Worm (Caenorhabditis elegans): ENCODE measurements around the gene C03B1.17.

DNA sequence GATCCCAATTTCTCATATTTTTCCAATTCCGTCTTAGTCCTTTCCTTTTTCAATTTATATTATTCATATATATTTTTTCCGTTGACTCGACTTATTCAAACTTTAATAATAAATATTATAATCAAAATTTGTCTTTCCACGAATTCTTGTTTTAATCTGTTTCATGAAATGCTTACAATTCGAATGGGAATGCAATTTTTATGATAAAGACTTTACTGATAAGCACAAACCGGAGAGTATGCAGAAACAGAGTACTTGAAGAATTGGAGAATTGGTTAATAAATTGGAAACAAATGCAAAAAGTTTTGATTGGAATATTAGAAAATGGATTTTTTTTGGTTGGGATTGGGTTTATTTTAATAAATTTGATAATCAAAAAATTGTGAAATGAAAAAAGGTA lies 34.8 kb downstream of the C03B1.17 start:
- TF ChIP-seq egl-18 (GFP tag; IDR thresholded peaks at IDR 0.05): no peak
- no peak for TF ChIP-seq madf-10 (tag; optimal IDR thresholded peaks at IDR 0.05)
- TF ChIP-seq nfya-1 (tag; optimal IDR thresholded peaks at IDR 0.05; ENCODE audit: borderline replicate concordance, insufficient read depth): no peak
- no peak for TF ChIP-seq ztf-18 (tag; optimal IDR thresholded peaks at IDR 0.05)
- no peak for TF ChIP-seq rec-8 (tag; optimal IDR thresholded peaks at IDR 0.05)
- TF ChIP-seq lin-26 (GFP tag; IDR thresholded peaks at IDR 0.05): no peak
- TF ChIP-seq chd-7 (tag; optimal IDR thresholded peaks at IDR 0.05): no peak
- TF ChIP-seq madf-6 (GFP tag; IDR thresholded peaks at IDR 0.05): no peak
- no peak for TF ChIP-seq snpc-1.3 (tag; optimal IDR thresholded peaks at IDR 0.05; ENCODE audit: insufficient read depth)
- TF ChIP-seq snpc-3.4 (tag; optimal IDR thresholded peaks at IDR 0.05): no peak
- TF ChIP-seq hlh-12 (tag; optimal IDR thresholded peaks at IDR 0.05): no peak
- TF ChIP-seq pbrm-1 (GFP tag; IDR thresholded peaks at IDR 0.05): no peak
- TF ChIP-seq hmg-20 (GFP tag; IDR thresholded peaks at IDR 0.05): no peak

Data from whole organism, young adult.